Worm (Caenorhabditis elegans): ENCODE measurements around the gene vps-41.

vps-41 gene

ce11 chrX:5260389-5260788 lies 23.2 kb upstream of the vps-41 start:
- TF ChIP-seq nhr-10 (tag; optimal IDR thresholded peaks at IDR 0.05) = no peak
- no peak for TF ChIP-seq C34F6.9 (tag; optimal IDR thresholded peaks at IDR 0.05)
- TF ChIP-seq ceh-82 (tag; optimal IDR thresholded peaks at IDR 0.05) = no peak
- TF ChIP-seq R02D3.7 (tag; optimal IDR thresholded peaks at IDR 0.05) = no peak
- no peak for TF ChIP-seq nhr-237 (tag; optimal IDR thresholded peaks at IDR 0.05)
- TF ChIP-seq ZK546.5 (tag; optimal IDR thresholded peaks at IDR 0.05) = no peak
- no peak for TF ChIP-seq Y55F3AM.14 (GFP tag; optimal IDR thresholded peaks at IDR 0.05)

- TF ChIP-seq sma-9 (GFP tag; optimal IDR thresholded peaks at IDR 0.05) (peak; percentile 12), sma-9 (tag; optimal IDR thresholded peaks at IDR 0.05) (no peak), crh-2 (tag; optimal IDR thresholded peaks at IDR 0.05) (peak; percentile 25), ZK546.5 (tag; optimal IDR thresholded peaks at IDR 0.05) (no peak), fos-1 (tag; optimal IDR thresholded peaks at IDR 0.05) (peak; percentile 62)
Measured at ce11 chrX:5262033-5262432, 21.6 kb upstream of the vps-41 start.

- TF ChIP-seq lin-39 (tag; optimal IDR thresholded peaks at IDR 0.05) (no peak), F13H6.1 (tag; optimal IDR thresholded peaks at IDR 0.05) (no peak), nhr-23 (tag; optimal IDR thresholded peaks at IDR 0.05) (no peak), fos-1 (tag; optimal IDR thresholded peaks at IDR 0.05) (no peak), nhr-11 (tag; optimal IDR thresholded peaks at IDR 0.05) (no peak), sma-9 (GFP tag; optimal IDR thresholded peaks at IDR 0.05) (no peak), sma-9 (tag; optimal IDR thresholded peaks at IDR 0.05) (no peak), C34F6.9 (tag; optimal IDR thresholded peaks at IDR 0.05) (no peak), dmd-4 (tag; optimal IDR thresholded peaks at IDR 0.05) (no peak), ceh-82 (tag; optimal IDR thresholded peaks at IDR 0.05) (no peak), lsy-2 (tag; optimal IDR thresholded peaks at IDR 0.05) (no peak), nhr-6 (tag; optimal IDR thresholded peaks at IDR 0.05) (no peak), nhr-10 (tag; optimal IDR thresholded peaks at IDR 0.05) (no peak), nhr-21 (tag; optimal IDR thresholded peaks at IDR 0.05) (no peak), ztf-1 (GFP tag; conservative IDR thresholded peaks at IDR 0.05) (no peak), ZK546.5 (tag; optimal IDR thresholded peaks at IDR 0.05) (no peak)
Measured at ce11 chrX:5263585-5263984, 20.0 kb upstream of the vps-41 start.

- TF ChIP-seq ztf-4 (tag; optimal IDR thresholded peaks at IDR 0.05) (no peak), nhr-23 (tag; optimal IDR thresholded peaks at IDR 0.05) (no peak), sma-3 (GFP tag; optimal IDR thresholded peaks at IDR 0.05) (no peak), fos-1 (tag; optimal IDR thresholded peaks at IDR 0.05) (no peak), nhr-237 (tag; optimal IDR thresholded peaks at IDR 0.05) (no peak), ztf-1 (GFP tag; conservative IDR thresholded peaks at IDR 0.05) (no peak), peb-1 (tag; optimal IDR thresholded peaks at IDR 0.05) (no peak), Y55F3AM.14 (GFP tag; optimal IDR thresholded peaks at IDR 0.05) (no peak), lsy-2 (tag; optimal IDR thresholded peaks at IDR 0.05) (no peak), ZK546.5 (tag; optimal IDR thresholded peaks at IDR 0.05) (no peak), zag-1 (tag; optimal IDR thresholded peaks at IDR 0.05) (no peak), mdl-1 (tag; optimal IDR thresholded peaks at IDR 0.05) (no peak), mbf-1 (tag; optimal IDR thresholded peaks at IDR 0.05) (no peak), sma-9 (GFP tag; optimal IDR thresholded peaks at IDR 0.05) (no peak), sma-9 (tag; optimal IDR thresholded peaks at IDR 0.05) (no peak)
Measured at ce11 chrX:5264026-5264425, 19.6 kb upstream of the vps-41 start, which contains the start of gene Y34B4A.4. Y34B4A.4 (plus strand) TSS chrX:5264326.

DNA sequence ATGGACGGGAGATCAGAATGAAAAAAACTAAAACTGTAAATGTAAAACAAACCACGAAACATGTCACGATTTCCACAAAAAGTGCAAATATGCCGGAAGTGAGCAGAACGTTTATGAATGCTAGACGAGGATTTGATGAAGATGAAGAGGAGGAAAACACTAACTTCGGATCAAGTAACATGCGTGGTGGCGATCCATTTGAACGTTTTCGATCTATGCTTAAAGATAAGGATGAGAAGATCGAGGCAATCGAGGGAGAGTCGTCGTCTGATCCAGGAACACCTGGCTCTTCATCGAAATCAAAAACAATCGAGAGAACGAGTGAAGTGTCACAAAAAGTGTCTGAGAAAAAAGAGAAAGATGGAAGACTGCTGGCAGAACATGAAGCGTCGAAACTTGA lies 18.3 kb upstream of the vps-41 start:
- TF ChIP-seq peb-1 (tag; optimal IDR thresholded peaks at IDR 0.05) (no peak), Y55F3AM.14 (GFP tag; optimal IDR thresholded peaks at IDR 0.05) (no peak), fos-1 (tag; optimal IDR thresholded peaks at IDR 0.05) (no peak), lsy-2 (tag; optimal IDR thresholded peaks at IDR 0.05) (no peak), ceh-16 (tag; optimal IDR thresholded peaks at IDR 0.05) (no peak), elt-1 (tag; optimal IDR thresholded peaks at IDR 0.05) (no peak), nhr-6 (tag; optimal IDR thresholded peaks at IDR 0.05) (no peak), ztf-11 (tag; optimal IDR thresholded peaks at IDR 0.05) (no peak), lin-13 (GFP tag; optimal IDR thresholded peaks at IDR 0.05) (no peak), egl-27 (tag; optimal IDR thresholded peaks at IDR 0.05) (no peak), lin-39 (tag; optimal IDR thresholded peaks at IDR 0.05) (no peak), gmeb-1 (tag; optimal IDR thresholded peaks at IDR 0.05) (no peak), sma-3 (GFP tag; optimal IDR thresholded peaks at IDR 0.05) (no peak), F13H6.1 (tag; optimal IDR thresholded peaks at IDR 0.05) (no peak), alr-1 (tag; optimal IDR thresholded peaks at IDR 0.05) (no peak)

DNA sequence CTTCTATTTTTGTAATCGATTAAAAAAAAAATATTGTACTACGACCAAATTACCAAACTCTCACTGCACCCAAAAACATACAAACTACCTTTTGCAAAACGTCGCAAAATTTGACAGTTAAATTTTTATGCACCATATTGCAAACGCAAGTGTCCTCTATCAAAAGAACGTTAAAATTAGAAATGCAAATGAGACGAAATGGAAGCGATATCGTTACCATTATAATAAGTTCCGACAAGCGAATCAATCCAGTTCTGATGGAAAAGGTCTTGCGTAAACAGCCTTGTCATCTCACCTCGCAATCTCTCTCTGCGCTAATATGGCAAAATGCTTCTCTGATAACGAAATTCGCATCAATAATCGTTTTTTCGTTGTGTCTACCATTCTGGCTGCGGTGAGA lies 15.6 kb upstream of the vps-41 start:
- TF ChIP-seq gmeb-1 (tag; optimal IDR thresholded peaks at IDR 0.05) (no peak), C34F6.9 (tag; optimal IDR thresholded peaks at IDR 0.05) (no peak), fos-1 (tag; optimal IDR thresholded peaks at IDR 0.05) (peak; percentile 18), sma-3 (GFP tag; optimal IDR thresholded peaks at IDR 0.05) (no peak), peb-1 (tag; optimal IDR thresholded peaks at IDR 0.05) (no peak)

All from whole organism, L2 larva.